Fruit fly (Drosophila melanogaster): ENCODE data around the gene MED30.
A peak's percentile ranks its signal among the peaks of the same experiment; 100 is the strongest.

MED30 gene

DNA sequence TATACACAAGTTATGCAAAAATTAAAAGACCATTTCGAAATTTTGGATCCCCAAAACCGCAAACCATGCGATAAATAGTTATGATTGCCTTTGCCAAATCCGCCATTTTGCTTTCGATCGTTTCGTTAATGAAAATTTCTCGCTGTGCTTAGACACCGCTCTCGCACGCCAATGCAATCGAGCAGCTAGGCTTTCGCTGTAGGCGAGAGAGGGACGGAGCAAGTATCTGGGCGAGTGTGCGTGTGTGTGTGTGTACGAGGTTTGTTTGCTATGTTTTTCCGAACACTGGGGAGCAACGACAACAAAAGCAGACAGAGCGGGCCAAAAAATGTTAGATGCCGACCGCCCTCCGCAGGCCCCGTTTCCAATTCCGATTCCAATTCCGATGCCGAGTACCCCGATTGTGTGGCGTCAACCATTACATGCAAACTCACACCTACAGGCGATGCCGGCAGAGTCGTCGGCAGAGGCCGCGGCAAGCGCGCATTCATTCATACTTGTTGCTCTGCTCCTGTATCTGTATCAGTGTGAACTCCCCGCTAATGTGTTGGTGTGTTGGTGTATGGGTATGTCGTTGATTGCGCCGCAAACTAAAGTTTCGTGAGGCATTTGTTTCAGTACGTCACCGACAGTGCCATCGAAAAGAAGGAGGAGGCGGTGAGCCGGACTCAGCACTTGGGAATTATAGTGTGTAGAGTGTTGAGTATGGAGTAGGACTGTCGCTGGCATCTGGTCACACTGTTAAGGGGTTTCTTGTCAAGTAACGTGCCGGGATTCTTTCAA lies 25.9 kb downstream of the MED30 start (continued):
- TF ChIP-seq HLH4C (GFP tag; IDR thresholded peaks at IDR 0.05; ENCODE audit: partially characterized antibody), result no peak
- TF ChIP-seq lmd (GFP tag; IDR thresholded peaks at IDR 0.05), result peak; percentile 70
- no peak; the same call in 1 of the 2 replicates for TF ChIP-seq CG32767 (GFP tag; IDR thresholded peaks at IDR 0.05)
- TF ChIP-seq CG10209 (GFP tag; optimal IDR thresholded peaks at IDR 0.05), result peak; percentile 41
- no peak for TF ChIP-seq CG5245 (GFP tag; optimal IDR thresholded peaks at IDR 0.05)
- no peak for TF ChIP-seq CG10274 (GFP tag; optimal IDR thresholded peaks at IDR 0.05)
- TF ChIP-seq CG8478 (optimal IDR thresholded peaks at IDR 0.05), result peak; percentile 92
- TF ChIP-seq cad (GFP tag; optimal IDR thresholded peaks at IDR 0.05), result no peak
- TF ChIP-seq otp (GFP tag; IDR thresholded peaks at IDR 0.05), result peak; percentile 44; the same call in 2 of the 3 replicates
- peak; percentile 100 for TF ChIP-seq Adf1 (GFP tag; IDR thresholded peaks at IDR 0.05)
- peak; percentile 27 to 77 for TF ChIP-seq Pdp1 (GFP tag; optimal IDR thresholded peaks at IDR 0.05)
- TF ChIP-seq dmrt11E (tag; optimal IDR thresholded peaks at IDR 0.05), result peak; percentile 43
- no peak for TF ChIP-seq CG4328 (GFP tag; optimal IDR thresholded peaks at IDR 0.05)
- no peak for TF ChIP-seq CG10979 (tag; optimal IDR thresholded peaks at IDR 0.05)
- no peak for TF ChIP-seq ro (GFP tag; IDR thresholded peaks at IDR 0.05)
- no peak for TF ChIP-seq CG15011 (GFP tag; optimal IDR thresholded peaks at IDR 0.05)
- TF ChIP-seq crc (GFP tag; optimal IDR thresholded peaks at IDR 0.05), result no peak
- TF ChIP-seq CG3995 (GFP tag; optimal IDR thresholded peaks at IDR 0.05), result no peak
- peak; percentile 61; the same call in 2 of the 3 replicates for TF ChIP-seq CG7357 (GFP tag; IDR thresholded peaks at IDR 0.05)
- peak; percentile 17 for TF ChIP-seq Ssrp (tag; optimal IDR thresholded peaks at IDR 0.05)
- no peak for TF ChIP-seq gcm2 (GFP tag; optimal IDR thresholded peaks at IDR 0.05)
- TF ChIP-seq Nf-YA (GFP tag; IDR thresholded peaks at IDR 0.05), result no peak
- no peak for TF ChIP-seq CG11093 (GFP tag; IDR thresholded peaks at IDR 0.05)
- TF ChIP-seq CG1832 (GFP tag; optimal IDR thresholded peaks at IDR 0.05), result peak; percentile 74
- peak; percentile 48 for TF ChIP-seq CG32532 (GFP tag; IDR thresholded peaks at IDR 0.05)
- no peak; the same call in 2 of the 3 replicates for TF ChIP-seq CG17361 (GFP tag; IDR thresholded peaks at IDR 0.05)
- TF ChIP-seq ken (GFP tag; IDR thresholded peaks at IDR 0.05), result peak; percentile 40; the same call in 1 of the 3 replicates
- peak; percentile 65 for TF ChIP-seq Drgx (GFP tag; IDR thresholded peaks at IDR 0.05)
- no peak for TF ChIP-seq Bteb2 (GFP tag; optimal IDR thresholded peaks at IDR 0.05)
- peak; percentile 86 for TF ChIP-seq exex (tag; optimal IDR thresholded peaks at IDR 0.05)
- TF ChIP-seq al (GFP tag; IDR thresholded peaks at IDR 0.05), result peak; percentile 42; the same call in 1 of the 2 replicates
- TF ChIP-seq CG11696 (GFP tag; IDR thresholded peaks at IDR 0.05), result no peak
- TF ChIP-seq slp2 (GFP tag; optimal IDR thresholded peaks at IDR 0.05), result peak; percentile 61
- TF ChIP-seq Xrp1 (GFP tag; IDR thresholded peaks at IDR 0.05), result peak; percentile 55
- TF ChIP-seq CG12155 (GFP tag; optimal IDR thresholded peaks at IDR 0.05), result no peak
- TF ChIP-seq Sox100B (GFP tag; optimal IDR thresholded peaks at IDR 0.05), result no peak
- no peak for TF ChIP-seq Xbp1 (GFP tag; optimal IDR thresholded peaks at IDR 0.05)
- peak; percentile 2 for TF ChIP-seq tin (GFP tag; optimal IDR thresholded peaks at IDR 0.05)
- peak; percentile 57; the same call in 1 of the 2 replicates for TF ChIP-seq CG3847 (GFP tag; IDR thresholded peaks at IDR 0.05)
- TF ChIP-seq dan (GFP tag; IDR thresholded peaks at IDR 0.05), result no peak
- TF ChIP-seq D (optimal IDR thresholded peaks at IDR 0.05), result no peak
- no peak for TF ChIP-seq D (GFP tag; optimal IDR thresholded peaks at IDR 0.05)
- TF ChIP-seq dpn (GFP tag; optimal IDR thresholded peaks at IDR 0.05), result peak in 1 of 2 experiments; percentile 12
- peak; percentile 55 for TF ChIP-seq NfI (GFP tag; optimal IDR thresholded peaks at IDR 0.05)
- no peak for TF ChIP-seq Lim3 (GFP tag; IDR thresholded peaks at IDR 0.05)
- TF ChIP-seq CG4854 (GFP tag; optimal IDR thresholded peaks at IDR 0.05), result no peak
- TF ChIP-seq CG11085 (GFP tag; IDR thresholded peaks at IDR 0.05), result 0 out of 2 replicates have a peak, but pooled peaks have one; percentile 19
- no peak for TF ChIP-seq CG8359 (GFP tag; optimal IDR thresholded peaks at IDR 0.05; ENCODE audit: borderline replicate concordance)
- 0 out of 3 replicates have a peak, but pooled peaks have one; percentile 35 for TF ChIP-seq H15 (GFP tag; IDR thresholded peaks at IDR 0.05)
- peak; percentile 22 for TF ChIP-seq CG30431 (GFP tag; optimal IDR thresholded peaks at IDR 0.05)

Measured in whole organism, embryonic.